Fruit fly (Drosophila melanogaster): Measurements from ENCODE around the gene CG12995.

Gene CG12995

DNA sequence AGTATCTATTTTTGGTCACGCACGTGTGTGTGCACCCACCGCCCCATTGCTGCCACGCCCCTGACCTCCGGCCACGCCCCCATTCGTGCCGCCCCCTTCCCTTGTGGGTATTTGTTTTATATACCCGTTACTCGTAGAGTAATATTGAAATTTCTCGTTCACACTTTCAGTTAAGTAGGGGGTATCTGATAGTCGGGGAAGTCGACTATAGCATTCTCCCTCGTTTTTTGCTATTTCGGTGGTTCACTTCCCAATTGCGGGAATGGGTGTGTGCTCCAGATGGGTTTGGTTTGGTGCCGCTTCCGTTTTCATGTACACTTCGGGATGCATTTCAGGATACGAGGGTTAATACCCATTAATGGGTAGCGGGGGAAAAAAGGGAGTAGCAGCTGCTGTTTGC is 42.5 kb downstream of the CG12995 start:
- TF ChIP-seq HLH106 (tag; optimal IDR thresholded peaks at IDR 0.05) (no peak), dsf (GFP tag; optimal IDR thresholded peaks at IDR 0.05; ENCODE audit: borderline replicate concordance) (no peak), fru (GFP tag; optimal IDR thresholded peaks at IDR 0.05) (no peak), tai (GFP tag; optimal IDR thresholded peaks at IDR 0.05) (no peak), Dfd (GFP tag; optimal IDR thresholded peaks at IDR 0.05) (no peak), h (GFP tag; optimal IDR thresholded peaks at IDR 0.05) (no peak), lola (GFP tag; optimal IDR thresholded peaks at IDR 0.05) (no peak), CG32264 (GFP tag; optimal IDR thresholded peaks at IDR 0.05) (no peak), Dif (GFP tag; optimal IDR thresholded peaks at IDR 0.05; ENCODE audit: partially characterized antibody) (no peak), usp (GFP tag; optimal IDR thresholded peaks at IDR 0.05) (no peak), ey (GFP tag; optimal IDR thresholded peaks at IDR 0.05) (no peak), woc (GFP tag; optimal IDR thresholded peaks at IDR 0.05) (no peak), pan (optimal IDR thresholded peaks at IDR 0.05) (no peak)

DNA sequence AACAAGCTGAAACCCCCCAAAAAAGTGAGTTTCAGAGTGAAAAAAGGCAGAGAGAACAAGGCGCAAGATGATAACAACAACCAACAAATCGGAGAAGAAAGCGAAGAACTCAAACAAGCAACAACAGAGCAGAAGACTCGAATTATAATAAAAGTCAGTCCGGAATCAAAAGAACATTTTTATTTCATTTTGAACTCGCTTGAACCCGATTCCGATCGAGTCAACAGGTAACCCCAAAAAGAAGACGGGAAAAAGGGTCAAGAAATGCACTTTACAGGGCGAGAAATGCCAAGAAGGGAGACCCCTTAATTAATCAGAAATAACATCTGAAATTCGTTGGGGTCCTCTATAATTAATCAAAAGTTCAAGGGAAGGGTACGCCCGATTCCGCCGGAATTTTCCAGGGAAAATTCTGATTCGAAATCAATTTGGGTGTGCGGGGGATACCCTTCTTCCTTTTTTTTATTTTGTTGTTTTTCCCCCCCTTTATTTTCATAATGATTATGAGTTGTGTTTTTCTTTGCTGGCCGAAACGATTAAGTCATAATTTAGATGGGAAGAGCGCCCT is 47.3 kb downstream of the CG12995 start:
- TF ChIP-seq Rel (GFP tag; optimal IDR thresholded peaks at IDR 0.05) (no peak), Rel (tag; optimal IDR thresholded peaks at IDR 0.05) (peak; percentile 35), CG32264 (GFP tag; optimal IDR thresholded peaks at IDR 0.05) (no peak), Dif (GFP tag; optimal IDR thresholded peaks at IDR 0.05; ENCODE audit: partially characterized antibody) (no peak), woc (GFP tag; optimal IDR thresholded peaks at IDR 0.05) (no peak), usp (GFP tag; optimal IDR thresholded peaks at IDR 0.05) (no peak)

DNA sequence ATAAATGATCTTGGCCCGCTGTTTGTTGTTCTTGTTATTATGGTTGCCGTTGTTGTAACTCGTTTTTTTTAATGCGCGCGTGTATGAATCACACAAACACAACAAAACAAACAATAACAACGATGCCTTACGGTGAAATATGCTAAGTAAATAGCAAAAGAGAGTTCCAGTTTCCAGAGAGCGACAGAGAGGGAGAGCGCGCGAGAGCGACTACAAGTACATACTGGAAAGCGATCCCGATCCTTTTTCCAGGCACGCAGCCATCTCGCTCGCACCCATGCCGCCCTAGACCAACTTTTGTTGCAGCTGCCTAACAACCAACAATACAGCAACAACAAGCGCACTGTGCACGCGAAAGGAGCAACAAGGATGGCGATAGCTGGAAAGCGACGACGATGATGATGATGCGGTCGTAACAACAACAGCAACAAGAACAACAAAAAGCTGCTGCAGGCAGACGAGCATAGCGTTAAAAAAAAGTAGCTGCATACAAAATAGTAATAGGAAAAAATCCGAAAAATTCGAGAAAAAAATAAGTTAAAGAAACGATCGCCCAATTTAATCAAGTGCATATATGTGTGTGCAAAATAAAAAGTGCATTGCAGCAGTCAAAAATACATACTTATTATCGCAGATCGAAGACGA is 49.3 kb downstream of the CG12995 start:
- TF ChIP-seq Dif (GFP tag; optimal IDR thresholded peaks at IDR 0.05; ENCODE audit: partially characterized antibody) = peak; percentile 52
- no peak for TF ChIP-seq Vsx2 (GFP tag; optimal IDR thresholded peaks at IDR 0.05; ENCODE audit: partially characterized antibody)

DNA sequence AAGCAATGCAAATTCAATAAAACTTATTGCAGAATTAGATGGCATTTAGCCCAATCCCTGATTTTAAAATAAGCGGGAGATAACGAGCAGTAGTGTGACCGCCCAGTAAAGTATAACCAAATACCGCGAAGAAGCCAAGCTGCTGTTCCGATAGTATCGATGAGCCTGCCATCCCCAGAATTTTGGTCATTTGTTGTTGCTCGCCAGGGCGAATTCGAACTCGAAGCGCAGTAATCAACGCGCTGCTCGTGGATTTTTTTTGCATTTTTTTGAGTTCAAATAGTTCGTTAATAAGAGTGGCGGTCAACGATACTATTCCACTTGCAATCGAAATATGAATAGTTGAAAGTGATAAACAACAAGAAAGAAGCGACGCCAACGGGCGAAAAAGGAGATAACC is 50.0 kb downstream of the CG12995 start, which contains the start of gene baz:
Gene baz (plus strand): TSS at position 188 of the 400 bp plus-strand sequence.
- TF ChIP-seq Sp1 (GFP tag; optimal IDR thresholded peaks at IDR 0.05) = peak; percentile 12
- TF ChIP-seq dsf (GFP tag; optimal IDR thresholded peaks at IDR 0.05; ENCODE audit: borderline replicate concordance) = no peak
- peak; percentile 1 for TF ChIP-seq psq (GFP tag; optimal IDR thresholded peaks at IDR 0.05)
- TF ChIP-seq usp (GFP tag; optimal IDR thresholded peaks at IDR 0.05) = no peak
- TF ChIP-seq Rel (GFP tag; optimal IDR thresholded peaks at IDR 0.05) = no peak
- peak; percentile 59 for TF ChIP-seq Rel (tag; optimal IDR thresholded peaks at IDR 0.05)
